Worm (Caenorhabditis elegans): ENCODE data around the gene golg-2.

DNA sequence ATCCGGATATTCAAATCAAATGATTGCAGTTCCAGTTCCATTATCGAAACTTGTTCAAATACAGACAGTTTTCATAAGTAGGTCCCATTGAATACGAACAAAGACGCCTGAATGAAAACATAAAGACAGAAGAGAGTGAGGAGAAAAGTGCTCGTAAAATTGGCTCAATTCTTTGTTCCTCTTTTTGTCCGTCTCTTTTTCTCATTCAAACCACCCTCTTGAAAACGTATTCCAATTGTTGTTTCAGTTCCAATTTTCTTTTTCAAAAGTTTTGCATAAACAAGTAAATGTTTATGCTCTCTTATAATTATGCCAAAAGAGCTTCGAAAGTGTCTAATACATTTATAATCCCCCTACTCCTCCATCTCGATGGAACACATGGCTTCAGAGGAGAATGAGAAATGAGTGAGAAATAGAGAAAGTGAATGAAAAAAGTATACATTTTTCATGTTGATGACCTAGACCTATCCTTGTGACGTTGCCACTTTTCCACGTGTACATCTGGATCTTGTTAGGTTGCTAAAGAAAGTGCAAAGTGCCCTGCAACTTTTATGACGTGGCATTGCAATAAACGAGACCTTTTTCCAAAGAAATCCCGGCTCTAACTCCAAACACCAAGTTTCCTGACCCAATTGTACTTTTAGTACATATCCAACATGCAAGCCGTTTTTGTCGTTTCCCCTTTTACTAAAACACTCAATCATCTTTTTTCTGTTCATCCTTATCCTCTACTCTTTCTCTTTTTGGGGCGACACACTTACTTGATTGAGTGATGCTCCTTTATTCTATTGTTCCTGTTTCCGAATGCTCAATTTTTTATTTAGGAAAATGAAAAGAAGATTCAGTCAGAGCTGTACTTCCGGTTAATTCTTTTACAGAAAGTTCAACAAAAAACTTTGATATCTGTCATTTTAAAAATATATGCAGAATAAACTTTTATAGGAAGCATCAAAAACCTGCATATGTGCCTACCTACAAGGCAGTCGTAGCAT is 6.6 kb upstream of the golg-2 start:
- TF ChIP-seq W03F9.2 (tag; optimal IDR thresholded peaks at IDR 0.05) (no peak), him-1 (tag; optimal IDR thresholded peaks at IDR 0.05) (no peak)
